Worm (Caenorhabditis elegans) whole organism, L4 larva: ENCODE measurements around the gene VM106R.1.

ENCODE experiments used
- F37D6.2 ChIP-seq: sonication (generic microtip); optimal IDR thresholded peaks from 2 replicates; lab custom pipeline; 2016; ENCODE audit warnings: mild to moderate bottlenecking, missing genetic modification characterization, missing compliant biosample characterization
- T26A8.4 ChIP-seq: fragments of 200-800 bp; sonication (Bioruptor generic); IDR thresholded peaks from 2 replicates; pipeline ENCODE4 v1.3.6; 2022; ENCODE audit warnings: missing genetic modification characterization, missing compliant biosample characterization
- Y5F2A.4 ChIP-seq: fragments of 200-800 bp; sonication (Bioruptor generic); optimal IDR thresholded peaks from 2 replicates; lab custom pipeline; 2018; ENCODE audit warnings: mild to moderate bottlenecking, missing genetic modification characterization, missing compliant biosample characterization
- ZK546.5 ChIP-seq, 2 experiments: sonication (generic microtip); optimal IDR thresholded peaks; 2 replicates each; lab custom pipeline; 2017; ENCODE audit warnings: missing biosample characterization in 2 of 2, missing genetic modification characterization in 2 of 2
- aha-1 ChIP-seq: fragments of 150-350 bp; peaks from one replicate; lab custom pipeline; 2014; ENCODE audit warnings: missing biosample characterization, missing genetic modification characterization
- aly-2 ChIP-seq: sonication (generic microtip); optimal IDR thresholded peaks from 2 replicates; lab custom pipeline; 2018; ENCODE audit warnings: missing biosample characterization, missing genetic modification characterization
- arid-1 ChIP-seq: fragments of 200-800 bp; sonication (Bioruptor generic); conservative IDR thresholded peaks from 2 replicates; pipeline ENCODE4 v1.3.6; 2022; ENCODE audit warnings: missing genetic modification reagents, missing genetic modification characterization, missing compliant biosample characterization
- ceh-20 ChIP-seq: fragments of 200-800 bp; sonication (Bioruptor generic); IDR thresholded peaks from 2 replicates; pipeline ENCODE4 v1.3.6; 2022; ENCODE audit warnings: missing genetic modification reagents, missing genetic modification characterization, missing compliant biosample characterization
- ceh-28 ChIP-seq: fragments of 150-350 bp; optimal IDR thresholded peaks from 2 replicates; lab custom pipeline; 2014; ENCODE audit warnings: missing biosample characterization, missing genetic modification reagents, missing genetic modification characterization
- ceh-44 ChIP-seq: fragments of 200-800 bp; sonication (Bioruptor generic); IDR thresholded peaks from 2 replicates; pipeline ENCODE4 v1.3.6; 2022; ENCODE audit warnings: missing genetic modification reagents, missing genetic modification characterization, missing compliant biosample characterization
- ceh-62 ChIP-seq: sonication (generic microtip); optimal IDR thresholded peaks from 2 replicates; lab custom pipeline; 2017; ENCODE audit warnings: missing biosample characterization, missing genetic modification characterization
- ctbp-1 ChIP-seq: fragments of 200-800 bp; sonication (Bioruptor generic); IDR thresholded peaks from 2 replicates; pipeline ENCODE4 v1.3.6; 2022; ENCODE audit warnings: missing genetic modification reagents, missing genetic modification characterization, missing compliant biosample characterization
- daf-16 ChIP-seq, 3 experiments: sonication (generic microtip); optimal IDR thresholded peaks; 2 replicates each; lab custom pipeline; 2016 to 2017; ENCODE audit warnings: missing genetic modification characterization in 3 of 3, missing genetic modification reagents in 3 of 3, mild to moderate bottlenecking in 2 of 3, missing compliant biosample characterization in 2 of 3, missing biosample characterization in 1 of 3, moderate library complexity in 1 of 3
- dmd-8 ChIP-seq: fragments of 200-800 bp; sonication (Bioruptor generic); IDR thresholded peaks from 2 replicates; pipeline ENCODE4 v1.3.6; 2022; ENCODE audit warnings: missing genetic modification characterization, missing compliant biosample characterization
- dve-1 ChIP-seq: sonication (generic microtip); optimal IDR thresholded peaks from 2 replicates; lab custom pipeline; 2017; ENCODE audit warnings: antibody characterized with exemption, mild to moderate bottlenecking, missing genetic modification characterization, missing compliant biosample characterization; ENCODE audit not compliant: insufficient read depth
- egl-43 ChIP-seq: fragments of 200-800 bp; sonication (Bioruptor generic); IDR thresholded peaks from 2 replicates; pipeline ENCODE4 v1.3.6; 2022; ENCODE audit warnings: missing genetic modification reagents, missing genetic modification characterization, missing compliant biosample characterization
- hif-1 ChIP-seq, 2 experiments: sonication (generic microtip); optimal IDR thresholded peaks; 2 replicates each; lab custom pipeline; 2016 to 2017; ENCODE audit warnings: missing compliant biosample characterization in 2 of 2, missing genetic modification characterization in 2 of 2, missing genetic modification reagents in 2 of 2, missing genotype in 2 of 2, mild to moderate bottlenecking in 1 of 2
- hmg-1.1 ChIP-seq: fragments of 200-800 bp; sonication (Bioruptor generic); IDR thresholded peaks from 2 replicates; pipeline ENCODE4 v1.3.6; 2022; ENCODE audit warnings: missing genetic modification reagents, missing genetic modification characterization, missing compliant biosample characterization
- jun-1 ChIP-seq: fragments of 150-350 bp; optimal IDR thresholded peaks from 2 replicates; lab custom pipeline; 2014; ENCODE audit warnings: missing biosample characterization, missing genetic modification reagents, missing genetic modification characterization
- lin-1 ChIP-seq: fragments of 200-800 bp; sonication (Bioruptor generic); IDR thresholded peaks from 2 replicates; pipeline ENCODE4 v1.3.6; 2022; ENCODE audit warnings: missing genetic modification reagents, missing genetic modification characterization, missing compliant biosample characterization
- lin-15B ChIP-seq: fragments of 150-350 bp; sonication (generic microtip); optimal IDR thresholded peaks from 3 replicates; lab custom pipeline; 2014; ENCODE audit warnings: missing biosample characterization, missing genetic modification characterization
- lin-29 ChIP-seq: fragments of 200-800 bp; sonication (Bioruptor generic); IDR thresholded peaks from 2 replicates; pipeline ENCODE4 v1.3.6; 2022; ENCODE audit warnings: missing genetic modification reagents, missing genetic modification characterization, missing compliant biosample characterization
- lsy-2 ChIP-seq, 2 experiments: fragments of 150-350 bp in 1 of 2; sonication (generic microtip) in 1 of 2; optimal IDR thresholded peaks; 2 replicates each; lab custom pipeline; 2014 to 2017; ENCODE audit warnings: missing biosample characterization in 2 of 2, missing genetic modification characterization in 2 of 2
- madf-5 ChIP-seq, 2 experiments: fragments of 200-800 bp; sonication (Bioruptor generic); IDR thresholded peaks; 2 replicates each; pipeline ENCODE4 v1.3.6; 2022; ENCODE audit warnings: missing compliant biosample characterization in 2 of 2, missing genetic modification characterization in 2 of 2
- madf-9 ChIP-seq: fragments of 200-800 bp; sonication (Bioruptor generic); conservative IDR thresholded peaks from 2 replicates; pipeline ENCODE4 v1.3.6; 2022; ENCODE audit warnings: missing genetic modification reagents, missing genetic modification characterization, missing compliant biosample characterization
- mdl-1 ChIP-seq, 2 experiments: fragments of 150-350 bp in 1 of 2; sonication (generic microtip) in 1 of 2; optimal IDR thresholded peaks; 2 replicates each; lab custom pipeline; 2014 to 2017; ENCODE audit warnings: missing biosample characterization in 2 of 2, missing genetic modification characterization in 2 of 2
- mes-2 ChIP-seq: sonication (generic microtip); optimal IDR thresholded peaks from 2 replicates; lab custom pipeline; 2016; ENCODE audit warnings: missing genotype, mild to moderate bottlenecking, missing genetic modification characterization, missing compliant biosample characterization; ENCODE audit not compliant: poor library complexity, severe bottlenecking
- nhr-102 ChIP-seq: sonication (generic microtip); optimal IDR thresholded peaks from 2 replicates; lab custom pipeline; 2016; ENCODE audit warnings: mild to moderate bottlenecking, missing genetic modification characterization, moderate library complexity, missing compliant biosample characterization
- nhr-11 ChIP-seq: fragments of 150-350 bp; optimal IDR thresholded peaks from 2 replicates; lab custom pipeline; 2014; ENCODE audit warnings: missing biosample characterization, missing genetic modification characterization
- nhr-48 ChIP-seq: sonication (generic microtip); optimal IDR thresholded peaks from 2 replicates; lab custom pipeline; 2016; ENCODE audit warnings: mild to moderate bottlenecking, missing genetic modification characterization, missing compliant biosample characterization
- nhr-6 ChIP-seq: fragments of 150-350 bp; optimal IDR thresholded peaks from 2 replicates; lab custom pipeline; 2014; ENCODE audit warnings: missing biosample characterization, missing genetic modification characterization
- nhr-77 ChIP-seq: fragments of 150-350 bp; optimal IDR thresholded peaks from 2 replicates; lab custom pipeline; 2014; ENCODE audit warnings: missing biosample characterization, missing genetic modification characterization
- pha-4 ChIP-seq, 2 experiments: fragments of 150-350 bp in 1 of 2; fragments of 200-800 bp in 1 of 2; sonication (Bioruptor generic) in 1 of 2; IDR thresholded peaks in 1 of 2; optimal IDR thresholded peaks in 1 of 2; 2 replicates each; pipeline versions ENCODE4 v1.3.6 to Lab custom; 2014 to 2022; ENCODE audit warnings: missing genetic modification characterization in 2 of 2, missing genetic modification reagents in 2 of 2, missing biosample characterization in 1 of 2, missing compliant biosample characterization in 1 of 2
- pqm-1 ChIP-seq: sonication (generic microtip); optimal IDR thresholded peaks from 2 replicates; lab custom pipeline; 2017; ENCODE audit warnings: missing biosample characterization, missing genetic modification characterization
- rbr-2 ChIP-seq: sonication (generic microtip); optimal IDR thresholded peaks from 2 replicates; lab custom pipeline; 2016; ENCODE audit warnings: missing genotype, missing genetic modification characterization, missing compliant biosample characterization
- sdz-12 ChIP-seq: fragments of 200-800 bp; sonication (Bioruptor generic); optimal IDR thresholded peaks from 2 replicates; lab custom pipeline; 2018; ENCODE audit warnings: mild to moderate bottlenecking, missing genetic modification characterization, missing compliant biosample characterization
- set-16 ChIP-seq: fragments of 200-800 bp; sonication (Bioruptor generic); IDR thresholded peaks from 2 replicates; pipeline ENCODE4 v1.3.6; 2022; ENCODE audit warnings: missing genetic modification reagents, missing genetic modification characterization, missing compliant biosample characterization
- snpc-4 ChIP-seq: fragments of 150-350 bp; optimal IDR thresholded peaks from 2 replicates; lab custom pipeline; 2014; ENCODE audit warnings: missing biosample characterization, missing genetic modification characterization
- tra-1 ChIP-seq: fragments of 200-800 bp; sonication (Bioruptor generic); IDR thresholded peaks from 2 replicates; pipeline ENCODE4 v1.3.6; 2022; ENCODE audit warnings: missing genetic modification reagents, missing genetic modification characterization, missing compliant biosample characterization
- ztf-11 ChIP-seq: fragments of 150-350 bp; optimal IDR thresholded peaks from 2 replicates; lab custom pipeline; 2014; ENCODE audit warnings: missing biosample characterization, missing genetic modification characterization
- ztf-7 ChIP-seq: fragments of 150-350 bp; optimal IDR thresholded peaks from 2 replicates; lab custom pipeline; 2014; ENCODE audit warnings: missing biosample characterization, missing genetic modification characterization

Gene VM106R.1

ce11 chrII:10840067-10840466 is 11.1 kb upstream of the VM106R.1 start (continued):
- TF ChIP-seq F37D6.2 (tag; lab: Kevin White, UChicago) = peak; percentile 45
- TF ChIP-seq pha-4 (GFP tag; IDR thresholded peaks at IDR 0.05; lab: Robert Waterston, UW) = peak; percentile 95
- TF ChIP-seq pha-4 (tag; optimal IDR thresholded peaks at IDR 0.05; lab: Kevin White, UChicago) = no peak
- TF ChIP-seq lsy-2 (tag; optimal IDR thresholded peaks at IDR 0.05; lab: Kevin White, UChicago) = peak; percentile 35 to 85
- peak; percentile 91 for TF ChIP-seq mes-2 (tag; lab: Kevin White, UChicago)
- TF ChIP-seq aly-2 (tag; lab: Kevin White, UChicago) = peak; percentile 23
- peak; percentile 91 for TF ChIP-seq lin-1 (GFP tag; lab: Robert Waterston, UW)

ce11 chrII:10838550-10838949 is 9.6 kb upstream of the VM106R.1 start:
- TF ChIP-seq set-16 (no peak), Y5F2A.4 (GFP tag; lab: Kevin White, UChicago) (no peak), ceh-28 (tag; lab: Kevin White, UChicago) (no peak), lin-15B (tag; lab: Kevin White, UChicago) (no peak), ceh-62 (tag; lab: Kevin White, UChicago) (no peak), nhr-48 (no peak), snpc-4 (tag; lab: Kevin White, UChicago) (no peak), ztf-11 (tag; lab: Kevin White, UChicago) (no peak), egl-43 (no peak), jun-1 (tag; lab: Kevin White, UChicago) (no peak), ctbp-1 (GFP tag; lab: Robert Waterston, UW) (no peak), madf-9 (GFP tag; lab: Robert Waterston, UW) (no peak), pqm-1 (no peak)
- TF ChIP-seq, all 104 proteins: peak for 0

ce11 chrII:10834717-10835116 is 5.7 kb upstream of the VM106R.1 start:
- TF ChIP-seq aha-1 (peak; percentile 90), sdz-12 (GFP tag; lab: Kevin White, UChicago) (no peak), arid-1 (GFP tag; lab: Robert Waterston, UW) (no peak)

- TF ChIP-seq set-16 (0 out of 2 replicates have a peak, but pooled peaks have one; percentile 14), daf-16 (GFP tag; optimal IDR thresholded peaks at IDR 0.05; lab: Kevin White, UChicago) (no peak), daf-16 (tag; optimal IDR thresholded peaks at IDR 0.05; lab: Kevin White, UChicago) (no peak), ceh-20 (GFP tag; lab: Robert Waterston, UW) (no peak), hmg-1.1 (GFP tag; lab: Robert Waterston, UW) (0 out of 2 replicates have a peak, but pooled peaks have one; percentile 21), nhr-77 (tag; lab: Kevin White, UChicago) (no peak), nhr-102 (tag; lab: Kevin White, UChicago) (no peak)
- TF ChIP-seq, all 104 proteins: peak for 2
Measured at ce11 chrII:10829572-10829971, 591 bp upstream of the VM106R.1 start.

ce11 chrII:10824046-10824445 is 4.9 kb downstream of the VM106R.1 start, which contains the start of the genes R06F6.12 and mix-1:
R06F6.12 (minus strand) TSS chrII:10824081.
mix-1 (plus strand) TSS chrII:10824246.
- TF ChIP-seq T26A8.4 (GFP tag; lab: Robert Waterston, UW) = no peak
- no peak for TF ChIP-seq dmd-8
- no peak for TF ChIP-seq tra-1 (GFP tag; lab: Robert Waterston, UW)
- no peak for TF ChIP-seq snpc-4 (tag; lab: Kevin White, UChicago)
- TF ChIP-seq ztf-7 (tag; lab: Kevin White, UChicago) = no peak
- no peak for TF ChIP-seq hmg-1.1 (GFP tag; lab: Robert Waterston, UW)
- no peak for TF ChIP-seq daf-16 (GFP tag; optimal IDR thresholded peaks at IDR 0.05; lab: Kevin White, UChicago)
- peak; percentile 47 for TF ChIP-seq daf-16 (tag; optimal IDR thresholded peaks at IDR 0.05; lab: Kevin White, UChicago)
- no peak for TF ChIP-seq ceh-44
- TF ChIP-seq mes-2 (tag; lab: Kevin White, UChicago) = peak; percentile 79
- no peak for TF ChIP-seq madf-5 (GFP tag; IDR thresholded peaks at IDR 0.05; lab: Robert Waterston, UW)
- TF ChIP-seq ztf-11 (tag; lab: Kevin White, UChicago) = no peak
- peak; percentile 41 for TF ChIP-seq rbr-2 (tag; lab: Kevin White, UChicago)
- TF ChIP-seq aly-2 (tag; lab: Kevin White, UChicago) = no peak
- TF ChIP-seq lsy-2 (tag; optimal IDR thresholded peaks at IDR 0.05; lab: Kevin White, UChicago) = peak; percentile 10 to 83
- no peak for TF ChIP-seq ZK546.5 (tag; optimal IDR thresholded peaks at IDR 0.05; lab: Kevin White, UChicago)
- TF ChIP-seq nhr-11 (tag; lab: Kevin White, UChicago) = no peak
- TF ChIP-seq aha-1 = peak; percentile 63
- no peak for TF ChIP-seq sdz-12 (GFP tag; lab: Kevin White, UChicago)
- TF ChIP-seq mdl-1 (tag; optimal IDR thresholded peaks at IDR 0.05; lab: Kevin White, UChicago) = no peak
- TF ChIP-seq dve-1 (tag; lab: Kevin White, UChicago) = peak; percentile 40
- peak; percentile 2 for TF ChIP-seq nhr-6
- TF ChIP-seq hif-1 (tag; optimal IDR thresholded peaks at IDR 0.05; lab: Kevin White, UChicago) = peak in 1 of 2 experiments; percentile 6
- no peak for TF ChIP-seq lin-29 (GFP tag; lab: Robert Waterston, UW)
- TF ChIP-seq jun-1 (tag; lab: Kevin White, UChicago) = no peak
